Worm (Caenorhabditis elegans): ENCODE data around the gene Y47A7.2.

- no peak for TF ChIP-seq nhr-2 (tag; optimal IDR thresholded peaks at IDR 0.05)
- no peak for TF ChIP-seq snpc-4 (tag; optimal IDR thresholded peaks at IDR 0.05)
- TF ChIP-seq ham-2 (GFP tag; optimal IDR thresholded peaks at IDR 0.05), result no peak
- no peak for TF ChIP-seq mab-5 (tag; optimal IDR thresholded peaks at IDR 0.05)
- no peak for TF ChIP-seq ces-1 (GFP tag; optimal IDR thresholded peaks at IDR 0.05)
- TF ChIP-seq nhr-12 (tag; optimal IDR thresholded peaks at IDR 0.05), result no peak
- TF ChIP-seq lin-32 (GFP tag; optimal IDR thresholded peaks at IDR 0.05), result no peak
- no peak for TF ChIP-seq ztf-11 (tag; optimal IDR thresholded peaks at IDR 0.05)
- TF ChIP-seq elt-3 (tag; optimal IDR thresholded peaks at IDR 0.05), result no peak
- no peak for TF ChIP-seq cnd-1 (tag; optimal IDR thresholded peaks at IDR 0.05)
Measured at ce11 chrV:5169586-5169985, 28.6 kb downstream of the Y47A7.2 start, which contains the start of gene srt-64.
